Worm (Caenorhabditis elegans): ENCODE data around the gene C42D4.18.

ce11 chrIV:7165723-7166122 lies 860 bp upstream of the C42D4.18 start, which contains the start of gene rpc-1:
- TF ChIP-seq xbp-1 (tag; optimal IDR thresholded peaks at IDR 0.05) (no peak), irx-1 (tag; optimal IDR thresholded peaks at IDR 0.05) (no peak), lir-3 (tag; optimal IDR thresholded peaks at IDR 0.05; ENCODE audit: poor library complexity) (no peak)

Data from whole organism, L1 larva.